Fruit fly (Drosophila melanogaster): ENCODE results near the gene trh.

trh gene

dm6 chr3L:388094-388493 lies 4.3 kb downstream of the trh start (continued):
- TF ChIP-seq Hr4 (GFP tag; optimal IDR thresholded peaks at IDR 0.05) (peak; percentile 3), CG9139 (GFP tag; optimal IDR thresholded peaks at IDR 0.05) (no peak), eg (GFP tag; IDR thresholded peaks at IDR 0.05) (0 out of 3 replicates have a peak, but pooled peaks have one; percentile 13), salr (GFP tag; optimal IDR thresholded peaks at IDR 0.05) (peak; percentile 24 to 48), CG6854 (GFP tag; optimal IDR thresholded peaks at IDR 0.05) (no peak), CG3919 (GFP tag; optimal IDR thresholded peaks at IDR 0.05) (peak; percentile 73), CG16779 (tag; optimal IDR thresholded peaks at IDR 0.05) (no peak), net (GFP tag; optimal IDR thresholded peaks at IDR 0.05) (peak; percentile 40), fkh (GFP tag; optimal IDR thresholded peaks at IDR 0.05) (no peak), CG3032 (tag; optimal IDR thresholded peaks at IDR 0.05) (peak; percentile 29), CG8119 (GFP tag; IDR thresholded peaks at IDR 0.05) (no peak)

- TF ChIP-seq CG6808 (GFP tag; optimal IDR thresholded peaks at IDR 0.05) (peak; percentile 59), svp (GFP tag) (peak; percentile 50), acj6 (GFP tag; optimal IDR thresholded peaks at IDR 0.05) (peak; percentile 9), fd85E (GFP tag; optimal IDR thresholded peaks at IDR 0.05) (no peak), net (GFP tag; optimal IDR thresholded peaks at IDR 0.05) (no peak), CG6854 (GFP tag; optimal IDR thresholded peaks at IDR 0.05) (no peak), Eip78C (GFP tag) (peak; percentile 67), CG8119 (GFP tag; IDR thresholded peaks at IDR 0.05) (no peak), CG8632 (GFP tag; optimal IDR thresholded peaks at IDR 0.05) (peak; percentile 22), CG6792 (GFP tag; optimal IDR thresholded peaks at IDR 0.05) (peak; percentile 20), Blimp-1 (GFP tag; optimal IDR thresholded peaks at IDR 0.05) (no peak), dsx (GFP tag; optimal IDR thresholded peaks at IDR 0.05; ENCODE audit: poor library complexity, severe bottlenecking) (peak; percentile 43), spab (GFP tag; optimal IDR thresholded peaks at IDR 0.05) (peak; percentile 46), Eip93F (GFP tag; optimal IDR thresholded peaks at IDR 0.05) (no peak), eg (GFP tag; IDR thresholded peaks at IDR 0.05) (no peak), achi (GFP tag; optimal IDR thresholded peaks at IDR 0.05) (peak; percentile 15), salr (GFP tag; optimal IDR thresholded peaks at IDR 0.05) (no peak), CG31627 (GFP tag; optimal IDR thresholded peaks at IDR 0.05) (peak; percentile 13), Sox102F (GFP tag; optimal IDR thresholded peaks at IDR 0.05) (peak; percentile 16), CG16779 (tag; optimal IDR thresholded peaks at IDR 0.05) (no peak), esn (GFP tag; optimal IDR thresholded peaks at IDR 0.05) (peak; percentile 54), OdsH (GFP tag; optimal IDR thresholded peaks at IDR 0.05) (peak; percentile 19), Smox (GFP tag; optimal IDR thresholded peaks at IDR 0.05) (peak; percentile 5), CG11902 (GFP tag; optimal IDR thresholded peaks at IDR 0.05) (no peak), CG1621 (tag; optimal IDR thresholded peaks at IDR 0.05) (peak; percentile 31), fkh (GFP tag; optimal IDR thresholded peaks at IDR 0.05) (no peak), CG3032 (tag; optimal IDR thresholded peaks at IDR 0.05) (peak; percentile 55), CG10669 (GFP tag; optimal IDR thresholded peaks at IDR 0.05) (peak; percentile 48), CG10631 (GFP tag; optimal IDR thresholded peaks at IDR 0.05) (peak; percentile 19), Eip75B (GFP tag; optimal IDR thresholded peaks at IDR 0.05) (peak; percentile 22), Sox14 (GFP tag; optimal IDR thresholded peaks at IDR 0.05) (peak; percentile 18), dac (GFP tag; optimal IDR thresholded peaks at IDR 0.05) (no peak), Ets21C (GFP tag; optimal IDR thresholded peaks at IDR 0.05) (no peak), lz (GFP tag; optimal IDR thresholded peaks at IDR 0.05) (peak; percentile 6), CG7368 (GFP tag; optimal IDR thresholded peaks at IDR 0.05) (no peak), vri (GFP tag; optimal IDR thresholded peaks at IDR 0.05) (no peak), Hr4 (GFP tag; optimal IDR thresholded peaks at IDR 0.05) (no peak), Sox15 (GFP tag; optimal IDR thresholded peaks at IDR 0.05) (no peak), pdm3 (GFP tag; optimal IDR thresholded peaks at IDR 0.05) (peak; percentile 16), fd59A (GFP tag; optimal IDR thresholded peaks at IDR 0.05) (peak; percentile 37), CG4318 (GFP tag; optimal IDR thresholded peaks at IDR 0.05) (no peak), Hr39 (GFP tag; optimal IDR thresholded peaks at IDR 0.05) (peak; percentile 7), CG6163 (GFP tag; IDR thresholded peaks at IDR 0.05) (no peak), Gug (GFP tag; IDR thresholded peaks at IDR 0.05) (no peak), CG11294 (GFP tag; IDR thresholded peaks at IDR 0.05) (no peak), Lpt (GFP tag; optimal IDR thresholded peaks at IDR 0.05) (no peak), CG6276 (GFP tag; optimal IDR thresholded peaks at IDR 0.05) (no peak)
These were observed 7.3 kb downstream of the trh start for dm6 chr3L:385095-385494.

Measured in whole organism, prepupa.